Worm (Caenorhabditis elegans) whole organism, mixed stage, embryonic: ENCODE measurements around the gene mboa-1.

ENCODE experiments used
- lin-32 ChIP-seq: fragments of 200-800 bp; sonication (Bioruptor generic); optimal IDR thresholded peaks from 2 replicates; lab custom pipeline; 2018; ENCODE audit warnings: mild to moderate bottlenecking, missing genetic modification characterization, missing compliant biosample characterization
- nhr-12 ChIP-seq: fragments of 150-350 bp; optimal IDR thresholded peaks from 2 replicates; lab custom pipeline; 2014; ENCODE audit warnings: missing biosample characterization, missing genetic modification characterization
- ztf-11 ChIP-seq: fragments of 150-350 bp; optimal IDR thresholded peaks from 2 replicates; lab custom pipeline; 2014; ENCODE audit warnings: missing biosample characterization, missing genetic modification characterization

DNA sequence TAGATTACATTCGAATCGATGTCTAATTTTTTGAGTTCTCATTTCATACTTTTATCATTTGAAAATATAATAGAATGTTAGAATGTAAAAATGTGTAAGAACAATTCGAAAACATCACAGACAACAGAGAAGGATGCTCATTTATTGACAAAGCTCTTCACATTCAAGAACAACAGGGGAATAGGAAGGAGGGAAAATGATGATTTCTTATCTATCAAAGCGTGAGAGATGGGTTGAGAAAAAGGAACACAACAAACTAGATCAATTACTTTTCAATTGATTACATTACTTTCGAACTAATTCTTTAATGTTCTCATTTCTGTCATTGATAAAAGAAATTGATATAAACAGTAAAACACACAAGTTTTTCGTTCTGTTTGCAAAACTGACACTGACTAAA, 13.8 kb upstream of the mboa-1 start, which contains the start of the genes VB0395L.1 and nhx-1:
- TF ChIP-seq ztf-11 (tag; lab: Kevin White, UChicago): no peak
- no peak for TF ChIP-seq lin-32
- no peak for TF ChIP-seq nhr-12 (tag; lab: Kevin White, UChicago)
